Fruit fly (Drosophila melanogaster): Measurements from ENCODE around the gene Herc4.

Herc4 gene

dm6 chr3L:1294835-1295234 lies 18.7 kb upstream of the Herc4 start:
- TF ChIP-seq CG34406 (GFP tag; optimal IDR thresholded peaks at IDR 0.05) (no peak), ss (GFP tag; optimal IDR thresholded peaks at IDR 0.05) (no peak), topi (GFP tag; optimal IDR thresholded peaks at IDR 0.05) (no peak), fd59A (GFP tag; optimal IDR thresholded peaks at IDR 0.05) (no peak), Hr4 (GFP tag; optimal IDR thresholded peaks at IDR 0.05) (no peak), Eip93F (GFP tag; optimal IDR thresholded peaks at IDR 0.05) (no peak), CG10669 (GFP tag; optimal IDR thresholded peaks at IDR 0.05) (no peak), salr (GFP tag; optimal IDR thresholded peaks at IDR 0.05) (no peak), Smox (GFP tag; optimal IDR thresholded peaks at IDR 0.05) (no peak)

- TF ChIP-seq Sox15 (GFP tag; optimal IDR thresholded peaks at IDR 0.05) (no peak), Hr38 (GFP tag; optimal IDR thresholded peaks at IDR 0.05) (no peak), Met (GFP tag; optimal IDR thresholded peaks at IDR 0.05) (no peak), OdsH (GFP tag; optimal IDR thresholded peaks at IDR 0.05) (no peak), Sox14 (GFP tag; optimal IDR thresholded peaks at IDR 0.05) (peak; percentile 75), CG10631 (GFP tag; optimal IDR thresholded peaks at IDR 0.05) (no peak), Blimp-1 (GFP tag; optimal IDR thresholded peaks at IDR 0.05) (no peak), Hr39 (GFP tag; optimal IDR thresholded peaks at IDR 0.05) (peak; percentile 35), CG3919 (GFP tag; optimal IDR thresholded peaks at IDR 0.05) (no peak), Eip75B (GFP tag; optimal IDR thresholded peaks at IDR 0.05) (no peak), CG15336 (GFP tag; IDR thresholded peaks at IDR 0.05) (0 out of 2 replicates have a peak, but pooled peaks have one; percentile 22), CG1621 (tag; optimal IDR thresholded peaks at IDR 0.05) (no peak), CG11902 (GFP tag; optimal IDR thresholded peaks at IDR 0.05) (no peak), esn (GFP tag; optimal IDR thresholded peaks at IDR 0.05) (no peak), cyc (GFP tag; optimal IDR thresholded peaks at IDR 0.05) (peak; percentile 19), achi (GFP tag; optimal IDR thresholded peaks at IDR 0.05) (no peak), CG3032 (tag; optimal IDR thresholded peaks at IDR 0.05) (no peak), lz (GFP tag; optimal IDR thresholded peaks at IDR 0.05) (no peak), CG16779 (tag; optimal IDR thresholded peaks at IDR 0.05) (no peak), CG6854 (GFP tag; optimal IDR thresholded peaks at IDR 0.05) (no peak), Smox (GFP tag; optimal IDR thresholded peaks at IDR 0.05) (no peak), salr (GFP tag; optimal IDR thresholded peaks at IDR 0.05) (no peak), CG11294 (GFP tag; IDR thresholded peaks at IDR 0.05) (no peak), CG6808 (GFP tag; optimal IDR thresholded peaks at IDR 0.05) (peak; percentile 43), CG31627 (GFP tag; optimal IDR thresholded peaks at IDR 0.05) (peak; percentile 41), Sox102F (GFP tag; optimal IDR thresholded peaks at IDR 0.05) (no peak), CG11762 (GFP tag; optimal IDR thresholded peaks at IDR 0.05; ENCODE audit: insufficient read depth) (no peak), acj6 (GFP tag; optimal IDR thresholded peaks at IDR 0.05) (peak; percentile 12), spab (GFP tag; optimal IDR thresholded peaks at IDR 0.05) (no peak), net (GFP tag; optimal IDR thresholded peaks at IDR 0.05) (no peak), fd59A (GFP tag; optimal IDR thresholded peaks at IDR 0.05) (no peak), topi (GFP tag; optimal IDR thresholded peaks at IDR 0.05) (no peak), Gug (GFP tag; IDR thresholded peaks at IDR 0.05) (no peak), eg (GFP tag; IDR thresholded peaks at IDR 0.05) (0 out of 3 replicates have a peak, but pooled peaks have one; percentile 16), Ets96B (tag; optimal IDR thresholded peaks at IDR 0.05) (no peak), dac (GFP tag; optimal IDR thresholded peaks at IDR 0.05) (no peak), fkh (GFP tag; optimal IDR thresholded peaks at IDR 0.05) (no peak), CG4318 (GFP tag; optimal IDR thresholded peaks at IDR 0.05) (no peak), Hr4 (GFP tag; optimal IDR thresholded peaks at IDR 0.05) (no peak), CG6792 (GFP tag; optimal IDR thresholded peaks at IDR 0.05) (no peak), CG34406 (GFP tag; optimal IDR thresholded peaks at IDR 0.05) (no peak), CG6163 (GFP tag; IDR thresholded peaks at IDR 0.05) (no peak), vri (GFP tag; optimal IDR thresholded peaks at IDR 0.05) (no peak), CG32006 (GFP tag; optimal IDR thresholded peaks at IDR 0.05) (no peak), CG8632 (GFP tag; optimal IDR thresholded peaks at IDR 0.05) (no peak), pdm3 (GFP tag; optimal IDR thresholded peaks at IDR 0.05) (no peak), CG6276 (GFP tag; optimal IDR thresholded peaks at IDR 0.05) (no peak)
Observed at dm6 chr3L:1295693-1296092, 17.8 kb upstream of the Herc4 start, which contains the start of gene Rabex-5. TSS of gene Rabex-5 (plus strand) at chr3L:1295913.
